Fruit fly (Drosophila melanogaster): ENCODE data around the gene CG15696.

dm6 chr3R:20826929-20827328, 19.9 kb upstream of the CG15696 start:
- no peak for TF ChIP-seq CG8478 (optimal IDR thresholded peaks at IDR 0.05)
- no peak for TF ChIP-seq CTCF (optimal IDR thresholded peaks at IDR 0.05)

All from S2 (cell line).